Fruit fly (Drosophila melanogaster): Measurements from ENCODE around the gene CG32102.

CG32102 gene

dm6 chr3L:12469684-12470083 is at the start of gene CG32102:
CG32102 (minus strand) TSS chr3L:12469784.
- TF ChIP-seq CG8478 (optimal IDR thresholded peaks at IDR 0.05) (no peak), CTCF (optimal IDR thresholded peaks at IDR 0.05) (no peak)

- TF ChIP-seq CTCF (optimal IDR thresholded peaks at IDR 0.05) (no peak), CG8478 (optimal IDR thresholded peaks at IDR 0.05) (no peak)
Observed at dm6 chr3L:12519315-12519714, 49.7 kb upstream of the CG32102 start.

- TF ChIP-seq CTCF (optimal IDR thresholded peaks at IDR 0.05), result no peak
- no peak for TF ChIP-seq CG8478 (optimal IDR thresholded peaks at IDR 0.05)
Observed at dm6 chr3L:12517443-12518209, 48.0 kb upstream of the CG32102 start.

dm6 chr3L:12515691-12516455 is 46.3 kb upstream of the CG32102 start:
- TF ChIP-seq CTCF (optimal IDR thresholded peaks at IDR 0.05), result no peak
- no peak for TF ChIP-seq CG8478 (optimal IDR thresholded peaks at IDR 0.05)

dm6 chr3L:12514762-12515215 is 45.2 kb upstream of the CG32102 start, which contains the start of the genes sti and tral:
sti (minus strand) TSS chr3L:12514815.
tral (plus strand) TSS chr3L:12515059.
- no peak for TF ChIP-seq CG8478 (optimal IDR thresholded peaks at IDR 0.05)
- no peak for TF ChIP-seq CTCF (optimal IDR thresholded peaks at IDR 0.05)

dm6 chr3L:12507571-12507970 is 38.0 kb upstream of the CG32102 start, which contains the start of gene CG10654:
CG10654 (minus strand) TSS chr3L:12507840.
- no peak for TF ChIP-seq CTCF (optimal IDR thresholded peaks at IDR 0.05)
- TF ChIP-seq CG8478 (optimal IDR thresholded peaks at IDR 0.05), result no peak

dm6 chr3L:12506963-12507552 is 37.5 kb upstream of the CG32102 start:
- no peak for TF ChIP-seq CG8478 (optimal IDR thresholded peaks at IDR 0.05)
- no peak for TF ChIP-seq CTCF (optimal IDR thresholded peaks at IDR 0.05)

dm6 chr3L:12505990-12506389 is 36.4 kb upstream of the CG32102 start:
- no peak for TF ChIP-seq CTCF (optimal IDR thresholded peaks at IDR 0.05)
- TF ChIP-seq CG8478 (optimal IDR thresholded peaks at IDR 0.05), result no peak

dm6 chr3L:12503865-12504650 is 34.5 kb upstream of the CG32102 start, which contains the start of the genes CG10646 and vih:
CG10646 (minus strand) TSS chr3L:12503894.
vih (plus strand) TSS chr3L:12504292.
- TF ChIP-seq CTCF (optimal IDR thresholded peaks at IDR 0.05), result no peak
- TF ChIP-seq CG8478 (optimal IDR thresholded peaks at IDR 0.05), result no peak

- TF ChIP-seq CG8478 (optimal IDR thresholded peaks at IDR 0.05) (no peak), CTCF (optimal IDR thresholded peaks at IDR 0.05) (no peak)
Observed at dm6 chr3L:12501249-12501648, 31.7 kb upstream of the CG32102 start, which contains the start of the genes CG10638 and CG10681. CG10638 (minus strand) TSS chr3L:12501311. CG10681 (plus strand) TSS chr3L:12501513.

- TF ChIP-seq CG8478 (optimal IDR thresholded peaks at IDR 0.05) (no peak), CTCF (optimal IDR thresholded peaks at IDR 0.05) (no peak)
Observed at dm6 chr3L:12496428-12497344, 27.1 kb upstream of the CG32102 start, which contains the start of gene CG10657. CG10657 (minus strand) TSS chr3L:12497216.

dm6 chr3L:12495312-12495725 is 25.7 kb upstream of the CG32102 start:
- TF ChIP-seq CG8478 (optimal IDR thresholded peaks at IDR 0.05), result no peak
- TF ChIP-seq CTCF (optimal IDR thresholded peaks at IDR 0.05), result no peak

- no peak for TF ChIP-seq CG8478 (optimal IDR thresholded peaks at IDR 0.05)
- no peak for TF ChIP-seq CTCF (optimal IDR thresholded peaks at IDR 0.05)
Observed at dm6 chr3L:12494273-12494672, 24.7 kb upstream of the CG32102 start.
